Fruit fly (Drosophila melanogaster): Measurements from ENCODE around the gene dop.

- no peak for TF ChIP-seq CG11617 (GFP tag; optimal IDR thresholded peaks at IDR 0.05)
- peak; percentile 80 for TF ChIP-seq kay (GFP tag; ENCODE audit: borderline replicate concordance)
- TF ChIP-seq CG7045 (GFP tag; optimal IDR thresholded peaks at IDR 0.05): no peak
- peak; percentile 69 for TF ChIP-seq Mnt (GFP tag; optimal IDR thresholded peaks at IDR 0.05)
- peak; percentile 31 for TF ChIP-seq CG14711 (tag; optimal IDR thresholded peaks at IDR 0.05)
- TF ChIP-seq CG1620 (GFP tag; optimal IDR thresholded peaks at IDR 0.05): peak; percentile 41
- TF ChIP-seq toe (GFP tag; optimal IDR thresholded peaks at IDR 0.05): peak; percentile 18
- TF ChIP-seq CG33017 (tag; optimal IDR thresholded peaks at IDR 0.05): peak; percentile 54
- TF ChIP-seq Clk (GFP tag; optimal IDR thresholded peaks at IDR 0.05): peak; percentile 16
Measured at dm6 chr3L:15588514-15589138, 22.8 kb downstream of the dop start, which contains the start of gene RhoGAP71E.
